Fruit fly (Drosophila melanogaster) whole organism, embryonic: ENCODE measurements around the gene Jhbp16.
A peak's percentile ranks its signal among the peaks of the same experiment; 100 is the strongest.

Source experiments
- ATbp ChIP-seq: fragments of 200-800 bp; sonication (Bioruptor generic); optimal IDR thresholded peaks from 2 replicates; lab custom pipeline; 2017; ENCODE audit warnings: missing biosample characterization, mild to moderate bottlenecking, missing genetic modification characterization, missing genetic modification reagents
- Antp ChIP-seq: fragments of 200-800 bp; sonication (Bioruptor generic); optimal IDR thresholded peaks from 3 replicates; lab custom pipeline; 2016; ENCODE audit warnings: missing biosample characterization, missing genetic modification characterization
- Atf3 ChIP-seq: fragments of 200-800 bp; sonication (Bioruptor generic); optimal IDR thresholded peaks from 3 replicates; lab custom pipeline; 2016; ENCODE audit warnings: missing biosample characterization, missing genetic modification characterization
- B-H2 ChIP-seq: fragments of 200-800 bp; sonication (Bioruptor generic); optimal IDR thresholded peaks from 2 replicates; lab custom pipeline; 2018; ENCODE audit warnings: missing biosample characterization, mild to moderate bottlenecking, missing genetic modification characterization
- Bteb2 ChIP-seq: fragments of 200-800 bp; sonication (Bioruptor generic); optimal IDR thresholded peaks from 2 replicates; lab custom pipeline; 2016; ENCODE audit warnings: missing biosample characterization, missing genetic modification characterization
- CG11247 ChIP-seq: fragments of 200-800 bp; sonication (Bioruptor generic); IDR thresholded peaks from 2 replicates; pipeline ENCODE4 v1.3.6; 2022; ENCODE audit warnings: missing biosample characterization, missing genetic modification characterization
- CG11723 ChIP-seq: fragments of 200-800 bp; sonication (Bioruptor generic); optimal IDR thresholded peaks from 2 replicates; lab custom pipeline; 2017; ENCODE audit warnings: missing biosample characterization, mild to moderate bottlenecking, missing genetic modification characterization
- CG14710 ChIP-seq: fragments of 200-800 bp; sonication (Bioruptor generic); optimal IDR thresholded peaks from 3 replicates; lab custom pipeline; 2019; ENCODE audit warnings: missing biosample characterization, mild to moderate bottlenecking, missing genetic modification characterization, moderate library complexity
- CG17186 ChIP-seq: fragments of 200-800 bp; sonication (Bioruptor generic); optimal IDR thresholded peaks from 3 replicates; lab custom pipeline; 2017; ENCODE audit warnings: missing biosample characterization, missing genetic modification reagents, missing genetic modification characterization
- CG17829 ChIP-seq: fragments of 200-800 bp; optimal IDR thresholded peaks from 2 replicates; lab custom pipeline; 2019; ENCODE audit warnings: missing biosample characterization, mild to moderate bottlenecking, missing genetic modification characterization, moderate library complexity
- CG18599 ChIP-seq: fragments of 200-800 bp; sonication (Bioruptor generic); optimal IDR thresholded peaks from 3 replicates; lab custom pipeline; 2017; ENCODE audit warnings: missing biosample characterization, missing genetic modification characterization, mild to moderate bottlenecking, moderate library complexity, missing genetic modification reagents
- CG18764 ChIP-seq: fragments of 200-800 bp; sonication (Bioruptor generic); optimal IDR thresholded peaks from 3 replicates; lab custom pipeline; 2016; ENCODE audit warnings: missing biosample characterization, missing genetic modification characterization
- CG2889 ChIP-seq: fragments of 200-800 bp; sonication (Bioruptor generic); IDR thresholded peaks from 3 replicates; pipeline ENCODE4 v1.3.6; 2022; ENCODE audit warnings: missing biosample characterization, missing genetic modification characterization
- CG3163 ChIP-seq: fragments of 200-800 bp; sonication (Bioruptor generic); optimal IDR thresholded peaks from 3 replicates; lab custom pipeline; 2016; ENCODE audit warnings: missing biosample characterization, missing genetic modification characterization
- CG4404 ChIP-seq: fragments of 200-800 bp; sonication (Bioruptor generic); IDR thresholded peaks from 2 replicates; pipeline ENCODE4 v1.3.6; 2022; ENCODE audit warnings: missing biosample characterization, missing genetic modification characterization
- CG4424 ChIP-seq: fragments of 200-800 bp; sonication (Bioruptor generic); optimal IDR thresholded peaks from 3 replicates; lab custom pipeline; 2016; ENCODE audit warnings: missing biosample characterization, missing genetic modification characterization
- CG4820 ChIP-seq: fragments of 200-800 bp; sonication (Bioruptor generic); optimal IDR thresholded peaks from 3 replicates; lab custom pipeline; 2016; ENCODE audit warnings: missing biosample characterization, missing genetic modification characterization
- CG6272 ChIP-seq: fragments of 200-800 bp; sonication (Bioruptor generic); IDR thresholded peaks from 2 replicates; pipeline ENCODE4 v1.3.6; 2022; ENCODE audit warnings: missing biosample characterization, missing genetic modification characterization
- CG7271 ChIP-seq: fragments of 200-800 bp; sonication (Bioruptor generic); optimal IDR thresholded peaks from 2 replicates; lab custom pipeline; 2018; ENCODE audit warnings: missing biosample characterization, mild to moderate bottlenecking, missing genetic modification characterization, moderate library complexity
- Dad ChIP-seq: fragments of 200-800 bp; sonication (Bioruptor generic); optimal IDR thresholded peaks from 3 replicates; lab custom pipeline; 2016; ENCODE audit warnings: missing biosample characterization, missing genetic modification characterization
- Eip74EF ChIP-seq, 2 experiments: fragments of 200-800 bp in 1 of 2; fragments of >200 bp in 1 of 2; sonication (Bioruptor generic) in 1 of 2; optimal IDR thresholded peaks; 2 replicates each; lab custom pipeline; 2017 to 2019; ENCODE audit warnings: missing biosample characterization in 2 of 2, missing genetic modification characterization in 2 of 2, mild to moderate bottlenecking in 1 of 2, moderate library complexity in 1 of 2
- H15 ChIP-seq: fragments of 200-800 bp; sonication (Bioruptor generic); IDR thresholded peaks from 3 replicates; pipeline ENCODE4 v1.3.6; 2022; ENCODE audit warnings: missing biosample characterization, missing genetic modification characterization
- Jarid2 ChIP-seq: fragments of 200-800 bp; sonication (Bioruptor generic); optimal IDR thresholded peaks from 3 replicates; lab custom pipeline; 2017; ENCODE audit warnings: mild to moderate bottlenecking, missing biosample characterization, missing genetic modification reagents, missing genetic modification characterization
- Opbp ChIP-seq: fragments of 200-800 bp; sonication (Bioruptor generic); IDR thresholded peaks from 3 replicates; pipeline ENCODE4 v1.3.6; 2022; ENCODE audit warnings: missing biosample characterization, missing genetic modification characterization; ENCODE audit not compliant: partially characterized antibody
- Pdp1 ChIP-seq, 2 experiments: fragments of 200-800 bp; sonication (Bioruptor generic); optimal IDR thresholded peaks; 3 replicates each; lab custom pipeline; 2016; ENCODE audit warnings: missing biosample characterization in 2 of 2, missing genetic modification characterization in 2 of 2, mild to moderate bottlenecking in 1 of 2, moderate library complexity in 1 of 2
- Ravus ChIP-seq: fragments of 200-800 bp; sonication (Bioruptor generic); IDR thresholded peaks from 2 replicates; pipeline ENCODE4 v1.3.6; 2022; ENCODE audit warnings: missing biosample characterization, missing genetic modification characterization
- Sox102F ChIP-seq: fragments of 200-800 bp; sonication (Bioruptor generic); optimal IDR thresholded peaks from 2 replicates; lab custom pipeline; 2018; ENCODE audit warnings: missing biosample characterization, mild to moderate bottlenecking, missing genetic modification characterization, moderate library complexity
- Spps ChIP-seq: fragments of 200-800 bp; sonication (Bioruptor generic); optimal IDR thresholded peaks from 2 replicates; lab custom pipeline; 2018; ENCODE audit warnings: missing biosample characterization, mild to moderate bottlenecking, missing genetic modification characterization
- YL-1 ChIP-seq: fragments of 200-800 bp; sonication (Bioruptor generic); optimal IDR thresholded peaks from 3 replicates; lab custom pipeline; 2017; ENCODE audit warnings: missing biosample characterization, mild to moderate bottlenecking, missing genetic modification characterization
- amos ChIP-seq: fragments of 200-800 bp; sonication (Bioruptor generic); IDR thresholded peaks from 2 replicates; pipeline ENCODE4 v1.3.6; 2022; ENCODE audit warnings: missing biosample characterization, missing genetic modification characterization; ENCODE audit not compliant: partially characterized antibody
- cg ChIP-seq: fragments of 200-800 bp; sonication (Bioruptor generic); optimal IDR thresholded peaks from 3 replicates; lab custom pipeline; 2019; ENCODE audit warnings: missing biosample characterization, mild to moderate bottlenecking, missing genetic modification characterization, moderate library complexity
- dmrt11E ChIP-seq: fragments of 200-800 bp; sonication (Bioruptor generic); optimal IDR thresholded peaks from 3 replicates; lab custom pipeline; 2018; ENCODE audit warnings: missing biosample characterization, mild to moderate bottlenecking, missing genetic modification characterization, moderate library complexity
- dysf ChIP-seq: fragments of 200-800 bp; sonication (Bioruptor generic); IDR thresholded peaks from 3 replicates; pipeline ENCODE4 v1.3.6; 2022; ENCODE audit warnings: missing biosample characterization, missing genetic modification characterization
- en ChIP-seq: fragments of 200-800 bp; sonication (Bioruptor generic); optimal IDR thresholded peaks from 2 replicates; lab custom pipeline; 2016; ENCODE audit warnings: missing biosample characterization, missing genetic modification characterization
- fd3F ChIP-seq: fragments of 200-800 bp; sonication (Bioruptor generic); optimal IDR thresholded peaks from 2 replicates; lab custom pipeline; 2018; ENCODE audit warnings: missing biosample characterization, mild to moderate bottlenecking, missing genetic modification characterization, moderate library complexity
- gcm2 ChIP-seq: fragments of 200-800 bp; sonication (Bioruptor generic); optimal IDR thresholded peaks from 2 replicates; lab custom pipeline; 2016; ENCODE audit warnings: missing biosample characterization, missing genetic modification characterization
- h ChIP-seq: fragments of >200 bp; optimal IDR thresholded peaks from 2 replicates; lab custom pipeline; 2017
- lbe ChIP-seq: fragments of 200-800 bp; sonication (Bioruptor generic); optimal IDR thresholded peaks from 2 replicates; lab custom pipeline; 2016; ENCODE audit warnings: missing biosample characterization, mild to moderate bottlenecking, missing genetic modification characterization
- mam ChIP-seq: fragments of 200-800 bp; sonication (Bioruptor generic); optimal IDR thresholded peaks from 3 replicates; lab custom pipeline; 2016; ENCODE audit warnings: missing biosample characterization, missing genetic modification characterization
- nerfin-1 ChIP-seq: fragments of 200-800 bp; sonication (Bioruptor generic); optimal IDR thresholded peaks from 3 replicates; lab custom pipeline; 2019; ENCODE audit warnings: missing biosample characterization, mild to moderate bottlenecking, missing genetic modification characterization, moderate library complexity
- pros ChIP-seq: fragments of 200-800 bp; sonication (Bioruptor generic); optimal IDR thresholded peaks from 3 replicates; lab custom pipeline; 2019; ENCODE audit warnings: missing biosample characterization, mild to moderate bottlenecking, missing genetic modification characterization, moderate library complexity
- ranshi ChIP-seq: fragments of 200-800 bp; sonication (Bioruptor generic); IDR thresholded peaks from 2 replicates; pipeline ENCODE4 v1.3.6; 2022; ENCODE audit warnings: missing biosample characterization, missing genetic modification characterization
- rib ChIP-seq: fragments of 200-800 bp; sonication (Bioruptor generic); IDR thresholded peaks from 2 replicates; pipeline ENCODE4 v1.3.6; 2022; ENCODE audit warnings: missing biosample characterization, missing genetic modification characterization
- row ChIP-seq: fragments of 200-800 bp; sonication (Bioruptor generic); IDR thresholded peaks from 3 replicates; pipeline ENCODE4 v1.3.6; 2022; ENCODE audit warnings: missing biosample characterization, missing genetic modification characterization
- sim ChIP-seq: fragments of 200-800 bp; sonication (Bioruptor generic); IDR thresholded peaks from 2 replicates; pipeline ENCODE4 v1.3.6; 2022; ENCODE audit warnings: missing biosample characterization, missing genetic modification characterization
- sug ChIP-seq: fragments of 200-800 bp; optimal IDR thresholded peaks from 2 replicates; lab custom pipeline; 2019; ENCODE audit warnings: missing biosample characterization, mild to moderate bottlenecking, missing genetic modification characterization, moderate library complexity
- z ChIP-seq: fragments of 200-800 bp; sonication (Bioruptor generic); IDR thresholded peaks from 3 replicates; pipeline ENCODE4 v1.3.6; 2022; ENCODE audit warnings: missing biosample characterization, missing genetic modification characterization
- zf30C ChIP-seq: fragments of 200-800 bp; sonication (Bioruptor generic); optimal IDR thresholded peaks from 3 replicates; lab custom pipeline; 2018; ENCODE audit warnings: missing biosample characterization, mild to moderate bottlenecking, missing genetic modification characterization

Jhbp16 gene

dm6 chr3R:21656492-21657484, 7.4 kb upstream of the Jhbp16 start (continued):
- TF ChIP-seq CG11247 (GFP tag; lab: Robert Waterston, UW) (0 out of 2 replicates have a peak, but pooled peaks have one; percentile 28), CG3163 (GFP tag; lab: Kevin White, UChicago) (no peak), dmrt11E (tag; lab: Kevin White, UChicago) (no peak), CG4404 (GFP tag; lab: Robert Waterston, UW) (no peak), dysf (GFP tag; lab: Robert Waterston, UW) (peak; percentile 82), lbe (GFP tag; lab: Kevin White, UChicago) (no peak), CG4424 (GFP tag; lab: Kevin White, UChicago) (peak; percentile 62), z (GFP tag; lab: Robert Waterston, UW) (no peak), ranshi (GFP tag; lab: Robert Waterston, UW) (peak; percentile 29; the same call in 1 of the 2 replicates), Eip74EF (GFP tag; optimal IDR thresholded peaks at IDR 0.05; lab: Kevin White, UChicago) (peak in 1 of 2 experiments; percentile 30), Ravus (no peak; the same call in 1 of the 2 replicates), row (GFP tag; lab: Robert Waterston, UW) (peak; percentile 67), sug (peak; percentile 43), YL-1 (no peak), CG14710 (peak; percentile 38), nerfin-1 (peak; percentile 39), Antp (GFP tag; lab: Kevin White, UChicago) (no peak), CG4820 (GFP tag; lab: Kevin White, UChicago) (peak; percentile 43), CG18764 (GFP tag; lab: Kevin White, UChicago) (peak; percentile 10), h (no peak), CG17186 (no peak), mam (GFP tag; lab: Kevin White, UChicago) (no peak), Sox102F (GFP tag; lab: Kevin White, UChicago) (peak; percentile 83), CG2889 (GFP tag; lab: Robert Waterston, UW) (no peak), CG18599 (peak; percentile 54), sim (GFP tag; lab: Robert Waterston, UW) (no peak), zf30C (no peak), Dad (GFP tag; lab: Kevin White, UChicago) (no peak), cg (GFP tag; lab: Kevin White, UChicago) (peak; percentile 74), CG11723 (GFP tag; lab: Kevin White, UChicago) (peak; percentile 2), Jarid2 (GFP tag; lab: Kevin White, UChicago) (peak; percentile 4), CG17829 (tag; lab: Kevin White, UChicago) (peak; percentile 77), pros (GFP tag; lab: Kevin White, UChicago) (no peak), Opbp (GFP tag; lab: Robert Waterston, UW) (0 out of 3 replicates have a peak, but pooled peaks have one; percentile 24), ATbp (GFP tag; lab: Kevin White, UChicago) (peak; percentile 63), Atf3 (peak; percentile 6), H15 (GFP tag; lab: Robert Waterston, UW) (no peak), en (GFP tag; lab: Kevin White, UChicago) (no peak), CG6272 (GFP tag; lab: Robert Waterston, UW) (no peak), gcm2 (GFP tag; lab: Kevin White, UChicago) (no peak), rib (GFP tag; lab: Robert Waterston, UW) (no peak), Spps (no peak), fd3F (GFP tag; lab: Kevin White, UChicago) (no peak), Bteb2 (GFP tag; lab: Kevin White, UChicago) (no peak), B-H2 (GFP tag; lab: Kevin White, UChicago) (no peak), amos (GFP tag; lab: Robert Waterston, UW) (0 out of 2 replicates have a peak, but pooled peaks have one; percentile 9), CG7271 (tag; lab: Kevin White, UChicago) (no peak), Pdp1 (GFP tag; optimal IDR thresholded peaks at IDR 0.05; lab: Kevin White, UChicago) (no peak)
